Fruit fly (Drosophila melanogaster) whole organism, prepupa: Measurements from ENCODE around the gene CG33325.

Experiments used
- CG1621 ChIP-seq: fragments of 200-800 bp; sonication (Bioruptor generic); optimal IDR thresholded peaks from 3 replicates; lab custom pipeline; 2018; ENCODE audit warnings: missing biosample characterization, mild to moderate bottlenecking, missing genetic modification characterization
- CG32006 ChIP-seq: fragments of 200-800 bp; sonication (Bioruptor generic); optimal IDR thresholded peaks from 3 replicates; lab custom pipeline; 2017; ENCODE audit warnings: missing biosample characterization, mild to moderate bottlenecking, missing genetic modification characterization
- CG6276 ChIP-seq: fragments of 200-800 bp; sonication (Bioruptor generic); optimal IDR thresholded peaks from 2 replicates; lab custom pipeline; 2017; ENCODE audit warnings: missing biosample characterization, mild to moderate bottlenecking, missing genetic modification characterization
- Gug ChIP-seq: fragments of 200-800 bp; sonication (Bioruptor generic); IDR thresholded peaks from 2 replicates; pipeline ENCODE4 v1.3.6; 2022; ENCODE audit warnings: missing biosample characterization, missing genetic modification characterization
- Hr39 ChIP-seq: fragments of 200-800 bp; sonication (Bioruptor generic); optimal IDR thresholded peaks from 2 replicates; lab custom pipeline; 2016; ENCODE audit warnings: missing biosample characterization, missing genetic modification characterization
- Lpt ChIP-seq: fragments of 200-800 bp; sonication (Bioruptor generic); optimal IDR thresholded peaks from 3 replicates; lab custom pipeline; 2016; ENCODE audit warnings: missing biosample characterization, missing genetic modification characterization
- OdsH ChIP-seq: fragments of 200-800 bp; sonication (Bioruptor generic); optimal IDR thresholded peaks from 3 replicates; lab custom pipeline; 2016; ENCODE audit warnings: missing biosample characterization, missing genetic modification characterization
- Smox ChIP-seq: fragments of 200-800 bp; sonication (Bioruptor generic); optimal IDR thresholded peaks from 3 replicates; lab custom pipeline; 2016; ENCODE audit warnings: missing biosample characterization, missing genetic modification characterization
- esn ChIP-seq: fragments of 200-800 bp; sonication (Bioruptor generic); optimal IDR thresholded peaks from 2 replicates; lab custom pipeline; 2016; ENCODE audit warnings: missing biosample characterization, mild to moderate bottlenecking, missing genetic modification characterization, moderate library complexity
- fd59A ChIP-seq: fragments of 200-800 bp; sonication (Bioruptor generic); optimal IDR thresholded peaks from 2 replicates; lab custom pipeline; 2017; ENCODE audit warnings: missing biosample characterization, mild to moderate bottlenecking, missing genetic modification characterization, missing genetic modification reagents
- fd85E ChIP-seq: fragments of 200-800 bp; sonication (Bioruptor generic); optimal IDR thresholded peaks from 3 replicates; lab custom pipeline; 2016; ENCODE audit warnings: missing biosample characterization, missing genetic modification characterization

DNA sequence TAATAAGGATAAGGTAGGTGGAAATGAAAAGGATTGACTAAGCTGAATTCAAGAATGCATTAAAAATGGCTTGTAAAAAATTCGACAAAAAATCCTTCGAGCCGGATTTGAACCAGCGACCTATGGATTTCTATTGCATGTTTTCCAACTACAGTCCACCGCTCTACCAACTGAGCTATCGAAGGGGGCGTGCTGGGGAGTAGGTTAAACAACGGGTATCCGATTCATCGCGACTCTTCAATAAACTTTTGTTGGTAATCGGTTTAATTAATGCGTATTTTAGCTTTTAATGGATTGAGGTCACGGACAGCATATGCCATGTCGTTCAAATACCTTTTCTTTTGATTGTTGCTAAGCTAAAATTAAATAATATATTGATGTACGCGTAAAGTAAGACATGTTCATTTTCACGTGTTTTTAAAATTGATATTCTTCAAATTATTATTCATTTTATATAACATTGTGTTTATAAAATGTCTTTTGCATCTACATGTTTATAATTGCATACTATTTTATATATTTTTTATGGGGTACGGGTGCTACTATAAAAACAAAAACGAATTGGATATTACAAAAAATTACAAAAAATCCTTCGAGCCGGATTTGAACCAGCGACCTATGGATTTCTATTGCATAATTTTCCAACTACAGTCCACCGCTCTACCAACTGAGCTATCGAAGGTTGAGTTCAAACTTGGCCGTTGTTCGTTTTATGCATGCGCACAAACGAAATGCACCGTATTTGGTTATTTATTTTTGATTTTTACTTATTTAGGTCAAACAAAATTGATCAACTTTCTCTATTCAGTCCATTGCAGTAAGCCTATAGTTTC, 11.6 kb downstream of the CG33325 start:
- no peak for TF ChIP-seq fd59A (GFP tag; lab: Kevin White, UChicago)
- no peak for TF ChIP-seq esn (GFP tag; lab: Kevin White, UChicago)
- no peak for TF ChIP-seq CG1621 (tag; lab: Kevin White, UChicago)
- TF ChIP-seq fd85E (GFP tag; lab: Kevin White, UChicago), result no peak
- no peak for TF ChIP-seq Lpt
- no peak for TF ChIP-seq CG32006 (GFP tag; lab: Kevin White, UChicago)
- no peak for TF ChIP-seq OdsH (GFP tag; lab: Kevin White, UChicago)
- TF ChIP-seq Smox (GFP tag; lab: Kevin White, UChicago), result no peak
- TF ChIP-seq Hr39, result no peak
- TF ChIP-seq CG6276 (GFP tag; lab: Kevin White, UChicago), result no peak
- no peak for TF ChIP-seq Gug
